Worm (Caenorhabditis elegans) whole organism, early embryonic: ENCODE results near the gene W08F4.1.

ENCODE experiments used
- ama-1 ChIP-seq: fragments of 150-350 bp; optimal IDR thresholded peaks from 2 replicates; lab custom pipeline; 2014
- hnd-1 ChIP-seq: sonication (generic microtip); optimal IDR thresholded peaks from 2 replicates; lab custom pipeline; 2016; ENCODE audit warnings: missing genetic modification characterization, missing compliant biosample characterization
- scrt-1 ChIP-seq: fragments of 200-800 bp; sonication (Bioruptor generic); IDR thresholded peaks from 2 replicates; pipeline ENCODE4 v1.3.6; 2022; ENCODE audit warnings: missing genetic modification characterization, missing compliant biosample characterization

- no peak for TF ChIP-seq ama-1 (lab: Kevin White, UChicago)
- TF ChIP-seq hnd-1 (tag; lab: Kevin White, UChicago): no peak
- no peak for TF ChIP-seq scrt-1 (GFP tag; lab: Robert Waterston, UW)
Measured at ce11 chrII:627913-628312, 34.6 kb downstream of the W08F4.1 start.
